Fruit fly (Drosophila melanogaster): Measurements from ENCODE around the gene Past1.

DNA sequence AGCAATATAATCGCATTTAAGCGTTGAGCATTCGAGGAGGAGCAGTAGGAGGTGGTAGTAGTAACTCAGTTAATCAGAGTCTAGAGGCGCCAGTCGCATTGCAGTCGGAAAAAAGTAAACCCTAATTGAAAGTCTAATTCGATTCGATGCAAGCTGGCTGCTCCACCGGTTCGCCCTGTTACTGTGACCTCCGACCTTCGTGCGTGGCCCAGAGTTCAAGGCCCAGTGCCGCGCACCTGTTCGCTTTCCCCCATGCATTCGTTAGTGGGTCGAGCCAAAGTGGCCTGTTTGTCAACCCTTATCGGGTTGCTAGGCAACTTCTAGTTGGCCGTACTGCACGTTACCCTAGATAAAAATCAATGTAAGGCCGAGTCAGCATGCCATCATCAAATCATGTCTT lies 3.3 kb downstream of the Past1 start:
- TF ChIP-seq CG7839 (tag; optimal IDR thresholded peaks at IDR 0.05) (no peak), Dref (GFP tag; IDR thresholded peaks at IDR 0.05) (no peak), Lim3 (GFP tag; IDR thresholded peaks at IDR 0.05) (no peak), sim (GFP tag; IDR thresholded peaks at IDR 0.05) (no peak), CG2678 (tag; optimal IDR thresholded peaks at IDR 0.05) (no peak), Abd-B (GFP tag; optimal IDR thresholded peaks at IDR 0.05) (no peak), Doc2 (GFP tag; IDR thresholded peaks at IDR 0.05) (no peak), Taf1 (GFP tag; IDR thresholded peaks at IDR 0.05) (no peak), vfl (GFP tag; optimal IDR thresholded peaks at IDR 0.05) (no peak)

Measured in whole organism, embryonic.